Worm (Caenorhabditis elegans) whole organism, midembryonic: ENCODE results near the gene sdz-10.

ENCODE experiments used
- T22C8.4 ChIP-seq: fragments of 200-800 bp; sonication (Bioruptor generic); IDR thresholded peaks from 2 replicates; pipeline ENCODE4 v1.3.6; 2022; ENCODE audit warnings: missing genetic modification characterization, missing compliant biosample characterization
- med-1 ChIP-seq: sonication (generic microtip); optimal IDR thresholded peaks from 2 replicates; lab custom pipeline; 2017; ENCODE audit warnings: missing genetic modification characterization, mild to moderate bottlenecking, missing compliant biosample characterization, antibody characterized with exemption, missing genetic modification reagents; ENCODE audit not compliant: insufficient read depth
- ztf-23 ChIP-seq: fragments of 200-800 bp; sonication (Bioruptor generic); IDR thresholded peaks from 2 replicates; pipeline ENCODE4 v1.3.6; 2022; ENCODE audit warnings: missing genetic modification reagents, missing genetic modification characterization, missing compliant biosample characterization

ce11 chrII:2785787-2786186 is 13.7 kb upstream of the sdz-10 start:
- no peak for TF ChIP-seq T22C8.4
- TF ChIP-seq ztf-23 (GFP tag; lab: Robert Waterston, UW) = no peak
- TF ChIP-seq med-1 = no peak
